Worm (Caenorhabditis elegans) whole organism, mixed stage, embryonic: Measurements from ENCODE around the gene ssp-10.
A peak's percentile ranks its signal among the peaks of the same experiment; 100 is the strongest.

Source experiments
- blmp-1 ChIP-seq: fragments of 150-350 bp; optimal IDR thresholded peaks from 2 replicates; lab custom pipeline; 2014; ENCODE audit warnings: missing biosample characterization, missing genetic modification characterization
- ceh-39 ChIP-seq: fragments of 150-350 bp; optimal IDR thresholded peaks from 2 replicates; lab custom pipeline; 2014; ENCODE audit warnings: missing biosample characterization, missing genetic modification characterization
- ces-1 ChIP-seq: fragments of 150-350 bp; optimal IDR thresholded peaks from 2 replicates; lab custom pipeline; 2014; ENCODE audit warnings: missing biosample characterization, missing genetic modification reagents, missing genetic modification characterization
- cnd-1 ChIP-seq: fragments of 200-800 bp; sonication (Bioruptor generic); optimal IDR thresholded peaks from 2 replicates; lab custom pipeline; 2018; ENCODE audit warnings: mild to moderate bottlenecking, missing genetic modification characterization, missing compliant biosample characterization
- drap-1 ChIP-seq: fragments of 200-800 bp; sonication (Bioruptor generic); optimal IDR thresholded peaks from 3 replicates; lab custom pipeline; 2018; ENCODE audit warnings: mild to moderate bottlenecking, missing genetic modification characterization, missing compliant biosample characterization
- flh-1 ChIP-seq: fragments of 200-800 bp; sonication (Bioruptor generic); optimal IDR thresholded peaks from 2 replicates; lab custom pipeline; 2018; ENCODE audit warnings: mild to moderate bottlenecking, missing genetic modification characterization, moderate library complexity, missing compliant biosample characterization
- ham-2 ChIP-seq: fragments of 200-800 bp; sonication (Bioruptor generic); optimal IDR thresholded peaks from 2 replicates; lab custom pipeline; 2018; ENCODE audit warnings: mild to moderate bottlenecking, missing genetic modification characterization, missing compliant biosample characterization
- hlh-1 ChIP-seq: fragments of 150-350 bp; optimal IDR thresholded peaks from 2 replicates; lab custom pipeline; 2014; ENCODE audit warnings: missing biosample characterization, missing genetic modification reagents, missing genetic modification characterization
- mep-1 ChIP-seq: fragments of 150-350 bp; optimal IDR thresholded peaks from 2 replicates; lab custom pipeline; 2017; ENCODE audit warnings: missing biosample characterization, missing genetic modification reagents, missing genetic modification characterization, inconsistent platforms
- mls-2 ChIP-seq: sonication (generic microtip); optimal IDR thresholded peaks from 2 replicates; lab custom pipeline; 2016; ENCODE audit warnings: mild to moderate bottlenecking, missing genetic modification characterization, moderate library complexity, missing compliant biosample characterization
- nhr-237 ChIP-seq: fragments of 150-350 bp; optimal IDR thresholded peaks from 2 replicates; lab custom pipeline; 2014; ENCODE audit warnings: missing biosample characterization, missing genetic modification characterization
- nhr-28 ChIP-seq: fragments of 150-350 bp; optimal IDR thresholded peaks from 2 replicates; lab custom pipeline; 2014; ENCODE audit warnings: missing biosample characterization, missing genetic modification characterization
- nhr-76 ChIP-seq: sonication (generic microtip); optimal IDR thresholded peaks from 2 replicates; lab custom pipeline; 2017; ENCODE audit warnings: missing biosample characterization, missing genetic modification characterization
- snpc-4 ChIP-seq: fragments of 150-350 bp; optimal IDR thresholded peaks from 2 replicates; lab custom pipeline; 2014; ENCODE audit warnings: missing biosample characterization, missing genetic modification characterization
- sptf-1 ChIP-seq: sonication (generic microtip); optimal IDR thresholded peaks from 2 replicates; lab custom pipeline; 2017; ENCODE audit warnings: mild to moderate bottlenecking, missing genetic modification characterization, moderate library complexity, missing compliant biosample characterization
- tbx-8 ChIP-seq: fragments of 200-800 bp; sonication (Bioruptor generic); optimal IDR thresholded peaks from 2 replicates; lab custom pipeline; 2018; ENCODE audit warnings: mild to moderate bottlenecking, missing genetic modification characterization, moderate library complexity, missing compliant biosample characterization
- unc-120 ChIP-seq: sonication (generic microtip); optimal IDR thresholded peaks from 2 replicates; lab custom pipeline; 2017; ENCODE audit warnings: missing genetic modification characterization, missing compliant biosample characterization; ENCODE audit not compliant: poor library complexity, severe bottlenecking
- unc-39 ChIP-seq: fragments of 150-350 bp; optimal IDR thresholded peaks from 2 replicates; lab custom pipeline; 2014; ENCODE audit warnings: missing biosample characterization, missing genetic modification characterization
- unc-62 ChIP-seq: fragments of 150-350 bp; optimal IDR thresholded peaks from 2 replicates; lab custom pipeline; 2014; ENCODE audit warnings: missing biosample characterization, missing genetic modification reagents, missing genetic modification characterization
- zip-8 ChIP-seq: fragments of 150-350 bp; optimal IDR thresholded peaks from 2 replicates; lab custom pipeline; 2014; ENCODE audit warnings: missing biosample characterization, missing genetic modification characterization
- ztf-11 ChIP-seq: fragments of 150-350 bp; optimal IDR thresholded peaks from 2 replicates; lab custom pipeline; 2014; ENCODE audit warnings: missing biosample characterization, missing genetic modification characterization

Gene ssp-10

DNA sequence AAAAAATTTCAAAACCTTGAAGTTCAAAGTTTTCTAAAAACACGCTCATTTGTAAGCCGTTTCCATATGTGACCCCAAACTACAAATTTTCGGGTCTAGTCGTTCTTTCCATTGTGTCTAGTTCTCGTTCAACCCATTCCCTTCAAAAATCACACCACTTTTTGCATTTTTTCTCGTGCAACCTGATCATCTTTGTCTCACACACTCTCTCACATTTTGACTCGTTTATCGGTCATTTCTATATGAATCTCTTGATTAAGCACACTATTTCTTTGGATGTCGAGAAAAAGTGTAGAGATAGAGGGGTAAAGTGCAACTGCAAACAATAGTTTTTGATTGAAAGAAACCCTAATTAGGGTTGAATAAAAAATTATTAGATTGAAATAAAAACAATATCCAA lies 47.3 kb downstream of the ssp-10 start:
- TF ChIP-seq mls-2 (tag; lab: Kevin White, UChicago) (no peak), hlh-1 (tag; lab: Kevin White, UChicago) (no peak), ces-1 (GFP tag; lab: Kevin White, UChicago) (peak; percentile 66), zip-8 (tag; lab: Kevin White, UChicago) (no peak), sptf-1 (tag; lab: Kevin White, UChicago) (no peak), ceh-39 (tag; lab: Kevin White, UChicago) (peak; percentile 53), unc-120 (peak; percentile 52)

ce11 chrIV:9802711-9803110 lies 48.1 kb downstream of the ssp-10 start, which contains the start of gene fat-3:
TSS of gene fat-3 (plus strand) at chrIV:9803023.
- TF ChIP-seq ces-1 (GFP tag; lab: Kevin White, UChicago), result no peak
- no peak for TF ChIP-seq unc-62
- no peak for TF ChIP-seq hlh-1 (tag; lab: Kevin White, UChicago)
- TF ChIP-seq nhr-76, result no peak
- TF ChIP-seq ham-2, result no peak
- TF ChIP-seq tbx-8, result no peak
- no peak for TF ChIP-seq blmp-1 (tag; lab: Kevin White, UChicago)
- no peak for TF ChIP-seq nhr-237 (tag; lab: Kevin White, UChicago)
- TF ChIP-seq mep-1 (tag; lab: Kevin White, UChicago), result no peak
- no peak for TF ChIP-seq cnd-1 (tag; lab: Kevin White, UChicago)

DNA sequence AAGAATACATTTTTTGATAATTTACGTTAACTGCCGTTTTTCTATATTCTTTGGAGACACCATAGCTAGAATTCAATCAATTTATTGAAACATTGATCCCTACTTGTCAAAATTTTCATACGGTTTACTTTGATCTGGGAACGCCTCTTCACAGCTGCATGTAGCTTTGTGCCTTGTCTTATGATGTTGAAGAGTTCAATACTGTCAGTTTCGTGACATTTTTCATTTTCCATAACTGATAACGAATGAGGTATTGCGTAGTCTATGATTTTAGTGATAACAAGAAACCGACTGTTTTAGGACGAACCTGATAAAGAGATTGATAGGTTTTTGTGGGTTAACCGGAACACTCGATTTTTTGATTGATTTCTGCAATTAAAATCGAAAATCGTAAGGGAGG lies 49.4 kb downstream of the ssp-10 start:
- TF ChIP-seq drap-1 (GFP tag; lab: Kevin White, UChicago) (no peak), ham-2 (no peak), nhr-28 (no peak), ztf-11 (tag; lab: Kevin White, UChicago) (no peak), ces-1 (GFP tag; lab: Kevin White, UChicago) (no peak), unc-120 (no peak), ceh-39 (tag; lab: Kevin White, UChicago) (no peak), sptf-1 (tag; lab: Kevin White, UChicago) (no peak), tbx-8 (no peak), nhr-76 (no peak), snpc-4 (no peak), unc-39 (no peak), cnd-1 (tag; lab: Kevin White, UChicago) (no peak), flh-1 (GFP tag; lab: Kevin White, UChicago) (no peak)
